Worm (Caenorhabditis elegans): ENCODE results near the gene drd-50.

Gene drd-50

DNA sequence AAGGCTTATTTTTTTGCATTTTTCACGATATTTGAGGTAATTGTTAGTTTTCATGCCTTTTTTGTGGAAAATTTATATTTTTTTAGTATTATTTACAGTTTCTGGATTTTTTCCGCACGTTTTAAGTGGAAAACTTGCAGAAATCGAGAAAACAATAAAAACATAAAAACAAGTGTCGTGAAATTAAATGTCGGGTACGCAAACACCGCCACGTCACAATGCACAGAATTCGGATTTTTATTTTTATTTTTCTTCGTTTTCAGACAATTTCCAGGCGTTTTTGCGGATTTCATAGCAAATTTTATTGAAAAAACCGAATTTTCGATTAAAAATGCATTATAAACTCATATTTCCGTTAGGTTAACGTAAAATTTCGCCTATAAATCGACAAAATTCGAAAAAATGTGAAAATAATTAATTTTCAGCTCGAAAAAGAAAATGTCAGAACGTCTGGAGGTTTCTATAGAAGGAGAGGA lies 31.7 kb upstream of the drd-50 start, which contains the start of gene C35B1.2 (continued):
- peak; percentile 42 for TF ChIP-seq lin-38 (GFP tag; IDR thresholded peaks at IDR 0.05)
- TF ChIP-seq Y48G9A.11 (GFP tag; IDR thresholded peaks at IDR 0.05): no peak
- no peak for TF ChIP-seq dmd-9 (GFP tag; IDR thresholded peaks at IDR 0.05)
- no peak for TF ChIP-seq unc-39 (tag; optimal IDR thresholded peaks at IDR 0.05)
- no peak for TF ChIP-seq hlh-30 (tag; optimal IDR thresholded peaks at IDR 0.05; ENCODE audit: insufficient read depth)
- TF ChIP-seq aha-1 (tag): no peak
- no peak for TF ChIP-seq zfp-2 (tag; optimal IDR thresholded peaks at IDR 0.05)
- no peak for TF ChIP-seq saeg-2 (GFP tag; IDR thresholded peaks at IDR 0.05)
- TF ChIP-seq daf-16 (GFP tag; optimal IDR thresholded peaks at IDR 0.05): no peak
- peak; percentile 10 for TF ChIP-seq daf-16 (tag; optimal IDR thresholded peaks at IDR 0.05)
- no peak for TF ChIP-seq Y105C5A.15 (GFP tag; IDR thresholded peaks at IDR 0.05)
- TF ChIP-seq tag-97 (GFP tag; IDR thresholded peaks at IDR 0.05): no peak
- TF ChIP-seq T26A8.4 (GFP tag; IDR thresholded peaks at IDR 0.05): no peak
- TF ChIP-seq mes-2 (tag; optimal IDR thresholded peaks at IDR 0.05; ENCODE audit: poor library complexity, severe bottlenecking): peak; percentile 53
- 0 out of 2 replicates have a peak, but pooled peaks have one; percentile 41 for TF ChIP-seq snpc-1.2 (GFP tag; IDR thresholded peaks at IDR 0.05)
- TF ChIP-seq zip-11 (GFP tag; IDR thresholded peaks at IDR 0.05): no peak
- no peak for TF ChIP-seq aly-2 (tag; optimal IDR thresholded peaks at IDR 0.05)
- no peak for TF ChIP-seq spr-3 (GFP tag; optimal IDR thresholded peaks at IDR 0.05)
- TF ChIP-seq lin-13 (GFP tag; optimal IDR thresholded peaks at IDR 0.05): no peak
- TF ChIP-seq nhr-6 (tag; optimal IDR thresholded peaks at IDR 0.05): no peak
- TF ChIP-seq nhr-41 (GFP tag; IDR thresholded peaks at IDR 0.05): no peak
- TF ChIP-seq lin-39 (tag; optimal IDR thresholded peaks at IDR 0.05): no peak
- TF ChIP-seq ztf-11 (tag; optimal IDR thresholded peaks at IDR 0.05): no peak
- no peak for TF ChIP-seq hif-1 (tag; optimal IDR thresholded peaks at IDR 0.05)
- 0 out of 2 replicates have a peak, but pooled peaks have one; percentile 26 for TF ChIP-seq php-3 (GFP tag; IDR thresholded peaks at IDR 0.05)
- no peak for TF ChIP-seq nhr-237 (tag; optimal IDR thresholded peaks at IDR 0.05)
- no peak for TF ChIP-seq dpl-1 (GFP tag; optimal IDR thresholded peaks at IDR 0.05)
- no peak for TF ChIP-seq set-16 (GFP tag; IDR thresholded peaks at IDR 0.05)
- TF ChIP-seq ztf-7 (tag; optimal IDR thresholded peaks at IDR 0.05): no peak
- no peak for TF ChIP-seq nhr-10 (tag; optimal IDR thresholded peaks at IDR 0.05)
- no peak for TF ChIP-seq ceh-20 (GFP tag; IDR thresholded peaks at IDR 0.05)
- TF ChIP-seq duxl-1 (tag; optimal IDR thresholded peaks at IDR 0.05; ENCODE audit: poor library complexity): no peak

DNA sequence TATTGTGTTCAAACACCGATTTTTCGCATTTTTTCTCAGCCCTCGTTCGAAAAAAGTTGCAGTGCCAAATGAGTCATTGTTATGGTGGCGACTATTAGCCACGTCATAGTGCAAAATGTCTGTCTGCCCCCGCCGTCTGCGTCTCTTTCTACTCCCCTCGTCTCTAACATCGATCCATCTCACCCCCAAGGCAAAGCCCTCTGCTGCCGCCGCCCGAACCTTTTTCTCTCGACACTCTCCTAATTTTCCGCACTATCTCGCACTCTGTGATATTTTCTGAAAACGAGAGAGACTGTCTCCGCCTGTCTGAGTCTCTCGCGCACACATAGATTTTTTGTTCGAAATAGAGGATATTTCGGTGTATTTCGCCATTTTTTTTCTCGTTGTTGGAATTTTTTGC lies 24.4 kb upstream of the drd-50 start:
- no peak for TF ChIP-seq aly-2 (tag; optimal IDR thresholded peaks at IDR 0.05)
- peak; percentile 17 for TF ChIP-seq ama-1 (optimal IDR thresholded peaks at IDR 0.05)
- TF ChIP-seq zip-11 (GFP tag; IDR thresholded peaks at IDR 0.05): no peak
- no peak for TF ChIP-seq snpc-4 (tag; optimal IDR thresholded peaks at IDR 0.05)
- no peak for TF ChIP-seq zfp-3 (GFP tag; conservative IDR thresholded peaks at IDR 0.05)
- peak; percentile 92 for TF ChIP-seq hmg-1.1 (GFP tag; IDR thresholded peaks at IDR 0.05)
- TF ChIP-seq egl-27 (tag; optimal IDR thresholded peaks at IDR 0.05): no peak
- no peak for TF ChIP-seq ZK546.5 (tag; optimal IDR thresholded peaks at IDR 0.05)
- TF ChIP-seq zfp-2 (tag; optimal IDR thresholded peaks at IDR 0.05): peak; percentile 3
- TF ChIP-seq lin-15B (tag; optimal IDR thresholded peaks at IDR 0.05): no peak
- peak; percentile 53 for TF ChIP-seq F37D6.2 (tag; optimal IDR thresholded peaks at IDR 0.05)
- no peak for TF ChIP-seq F10B5.3 (tag; optimal IDR thresholded peaks at IDR 0.05)
- TF ChIP-seq fos-1 (tag; optimal IDR thresholded peaks at IDR 0.05): no peak
- peak; percentile 10 for TF ChIP-seq nhr-11 (tag; optimal IDR thresholded peaks at IDR 0.05)
- TF ChIP-seq lim-7 (GFP tag; IDR thresholded peaks at IDR 0.05): no peak
- TF ChIP-seq F44E2.7 (GFP tag; IDR thresholded peaks at IDR 0.05): no peak
- peak; percentile 52 for TF ChIP-seq dpl-1 (GFP tag; optimal IDR thresholded peaks at IDR 0.05)
- TF ChIP-seq spr-1 (tag; optimal IDR thresholded peaks at IDR 0.05): peak; percentile 5
- TF ChIP-seq pha-4 (GFP tag; IDR thresholded peaks at IDR 0.05): peak; percentile 72
- TF ChIP-seq pha-4 (tag; optimal IDR thresholded peaks at IDR 0.05): no peak
- TF ChIP-seq vab-7 (GFP tag; IDR thresholded peaks at IDR 0.05): no peak
- TF ChIP-seq nhr-111 (GFP tag; optimal IDR thresholded peaks at IDR 0.05): no peak
- no peak for TF ChIP-seq skn-1 (tag; optimal IDR thresholded peaks at IDR 0.05)
- no peak for TF ChIP-seq ces-1 (GFP tag; optimal IDR thresholded peaks at IDR 0.05)
- peak; percentile 53; the same call in 1 of the 2 replicates for TF ChIP-seq T26A8.4 (GFP tag; IDR thresholded peaks at IDR 0.05)
- TF ChIP-seq gei-8 (GFP tag; optimal IDR thresholded peaks at IDR 0.05): no peak
- peak; percentile 55 for TF ChIP-seq lin-38 (GFP tag; IDR thresholded peaks at IDR 0.05)

Measured in whole organism, L4 larva.